Worm (Caenorhabditis elegans): Measurements from ENCODE around the gene sre-18.

Gene sre-18

DNA sequence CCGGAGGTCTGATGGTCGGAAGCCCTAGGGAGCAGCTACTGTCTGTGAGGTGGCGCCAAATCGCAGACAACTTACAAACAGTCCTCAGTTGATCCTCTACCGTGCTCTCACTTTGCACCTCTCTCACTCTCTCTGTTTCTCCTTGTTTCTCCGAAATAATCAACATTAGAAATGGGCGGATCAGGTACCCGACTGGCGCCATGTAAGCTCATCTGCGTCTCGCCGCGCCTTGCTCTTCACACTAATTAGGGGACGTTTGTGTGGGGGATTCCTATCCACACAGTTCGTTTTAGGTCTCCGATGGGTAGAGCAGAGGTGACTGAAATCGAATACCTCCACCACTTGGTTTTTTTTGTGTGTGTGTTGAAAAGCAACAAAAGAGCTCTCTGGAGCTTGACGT, 27.6 kb downstream of the sre-18 start:
- no peak for TF ChIP-seq R02D3.7 (tag; optimal IDR thresholded peaks at IDR 0.05)
- TF ChIP-seq pha-4 (tag; optimal IDR thresholded peaks at IDR 0.05), result peak; percentile 73

DNA sequence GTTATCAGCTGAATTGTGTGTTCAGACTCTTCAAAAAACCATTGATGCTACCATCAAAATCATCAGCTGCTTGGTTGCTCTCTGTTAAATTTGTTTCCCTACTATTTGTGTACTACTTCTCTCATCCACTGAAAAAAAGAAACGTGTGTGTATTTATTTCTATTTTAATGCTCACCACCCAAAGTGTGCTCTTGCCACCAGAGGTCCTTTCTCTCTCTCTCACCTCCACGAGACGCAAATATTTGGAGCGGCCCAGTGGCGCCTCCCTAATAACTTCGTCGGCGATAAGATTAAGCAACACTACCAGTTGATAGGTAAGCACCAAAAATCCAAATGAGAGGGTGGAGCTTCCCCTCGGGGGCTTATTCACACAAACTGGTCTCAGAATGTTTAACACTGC, 28.8 kb downstream of the sre-18 start:
- TF ChIP-seq lin-39 (tag; optimal IDR thresholded peaks at IDR 0.05) (no peak), elt-2 (tag; optimal IDR thresholded peaks at IDR 0.05) (peak; percentile 2), pha-4 (tag; optimal IDR thresholded peaks at IDR 0.05) (peak; percentile 79)

DNA sequence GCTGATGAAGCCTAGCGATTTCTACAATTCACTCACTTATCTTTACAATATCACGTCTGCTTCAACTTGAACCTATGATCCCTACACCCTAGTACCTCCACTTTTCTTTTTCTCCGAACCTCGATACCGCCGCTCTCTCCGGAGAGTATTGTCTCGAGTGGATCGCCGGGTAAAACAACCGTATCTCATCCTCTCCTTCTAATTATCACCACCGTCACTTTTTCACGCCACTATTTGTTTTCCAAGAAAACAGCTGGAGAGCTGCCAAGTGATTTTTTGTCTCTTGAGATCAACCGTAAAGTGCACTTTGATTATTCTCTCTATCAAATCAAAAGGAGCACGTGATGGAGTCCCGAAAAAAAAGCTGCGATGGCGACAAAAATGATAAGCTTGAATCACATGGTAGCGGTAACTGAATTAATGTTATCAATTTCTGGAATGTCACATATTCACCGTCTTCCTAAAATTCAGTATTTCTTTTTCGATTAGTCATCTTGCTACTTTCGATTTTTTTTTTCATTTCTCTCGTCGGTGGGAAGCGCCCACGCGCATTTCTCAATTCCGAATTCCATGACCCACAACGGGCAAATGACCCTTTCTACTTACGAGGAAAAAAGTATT, 29.9 kb downstream of the sre-18 start:
- TF ChIP-seq fkh-2 (tag; optimal IDR thresholded peaks at IDR 0.05) (no peak), fos-1 (tag; optimal IDR thresholded peaks at IDR 0.05) (no peak), elt-2 (tag; optimal IDR thresholded peaks at IDR 0.05) (peak; percentile 90), jun-1 (tag; optimal IDR thresholded peaks at IDR 0.05) (peak; percentile 63), pha-4 (tag; optimal IDR thresholded peaks at IDR 0.05) (peak; percentile 35), pqm-1 (tag; optimal IDR thresholded peaks at IDR 0.05) (peak; percentile 89), ceh-28 (tag; optimal IDR thresholded peaks at IDR 0.05) (no peak)

DNA sequence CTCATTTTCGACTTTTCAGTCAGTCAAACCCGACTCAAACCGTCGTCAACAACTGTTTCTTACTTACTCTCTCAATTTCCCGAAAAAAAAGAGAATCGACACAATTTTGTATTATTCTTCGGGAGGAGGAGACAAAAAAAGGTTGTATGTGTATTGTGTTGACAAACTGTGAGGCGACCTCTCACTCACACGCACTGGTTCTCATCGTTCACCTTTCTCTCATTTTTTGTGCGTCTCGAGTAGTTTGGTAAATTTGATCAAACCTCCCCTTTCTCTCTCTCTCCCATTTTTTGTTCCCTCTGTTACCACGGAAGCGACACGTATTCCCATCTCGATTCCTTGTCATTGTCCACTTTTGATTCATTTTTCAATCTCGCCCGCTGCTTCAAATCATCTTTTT, 30.8 kb downstream of the sre-18 start:
- TF ChIP-seq aly-2 (tag; optimal IDR thresholded peaks at IDR 0.05) (no peak), pha-4 (tag; optimal IDR thresholded peaks at IDR 0.05) (peak; percentile 95), fkh-2 (tag; optimal IDR thresholded peaks at IDR 0.05) (no peak), daf-12 (tag; optimal IDR thresholded peaks at IDR 0.05) (no peak), ztf-4 (tag; optimal IDR thresholded peaks at IDR 0.05) (no peak), nhr-76 (tag; optimal IDR thresholded peaks at IDR 0.05) (no peak), eor-1 (tag; optimal IDR thresholded peaks at IDR 0.05) (no peak)

DNA sequence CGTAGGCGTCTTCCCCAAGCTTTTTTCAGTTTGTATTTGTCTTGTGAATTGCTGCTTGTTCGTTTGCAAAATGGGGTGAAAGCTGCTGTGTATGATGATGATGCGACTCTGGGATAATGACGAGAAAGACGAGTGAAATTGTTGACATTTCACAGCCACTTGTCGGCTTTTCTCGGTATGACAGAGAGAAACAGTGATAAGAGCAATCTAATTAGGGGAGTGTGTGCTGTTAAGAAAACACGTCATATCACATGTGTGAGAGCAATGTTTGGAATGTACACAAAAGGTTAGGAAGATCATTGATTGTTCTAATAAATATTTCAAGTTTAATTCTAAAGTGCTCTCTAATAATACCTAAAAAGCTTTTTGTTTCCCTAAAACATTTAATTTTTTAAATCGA, 31.9 kb downstream of the sre-18 start:
- TF ChIP-seq nhr-43 (tag; optimal IDR thresholded peaks at IDR 0.05; ENCODE audit: poor library complexity, severe bottlenecking), result no peak
- no peak for TF ChIP-seq nhr-25 (tag; optimal IDR thresholded peaks at IDR 0.05)
- TF ChIP-seq pqm-1 (tag; optimal IDR thresholded peaks at IDR 0.05), result peak; percentile 87
- peak; percentile 87 for TF ChIP-seq elt-2 (tag; optimal IDR thresholded peaks at IDR 0.05)
- no peak for TF ChIP-seq fkh-2 (tag; optimal IDR thresholded peaks at IDR 0.05)
- no peak for TF ChIP-seq nfya-1 (tag; optimal IDR thresholded peaks at IDR 0.05; ENCODE audit: insufficient read depth)
- TF ChIP-seq ztf-11 (tag; optimal IDR thresholded peaks at IDR 0.05), result no peak
- TF ChIP-seq pha-4 (tag; optimal IDR thresholded peaks at IDR 0.05), result peak; percentile 86
- no peak for TF ChIP-seq nhr-23 (tag; optimal IDR thresholded peaks at IDR 0.05)
- no peak for TF ChIP-seq ZK546.5 (tag; optimal IDR thresholded peaks at IDR 0.05)
- TF ChIP-seq ceh-16 (tag; optimal IDR thresholded peaks at IDR 0.05), result no peak
- TF ChIP-seq aly-2 (tag; optimal IDR thresholded peaks at IDR 0.05), result no peak
- TF ChIP-seq ztf-4 (tag; optimal IDR thresholded peaks at IDR 0.05), result no peak
- no peak for TF ChIP-seq nhr-237 (tag; optimal IDR thresholded peaks at IDR 0.05)
- TF ChIP-seq jun-1 (tag; optimal IDR thresholded peaks at IDR 0.05), result peak; percentile 15
- TF ChIP-seq mml-1 (tag; optimal IDR thresholded peaks at IDR 0.05), result no peak
- TF ChIP-seq hmg-11 (tag; optimal IDR thresholded peaks at IDR 0.05), result no peak
- no peak for TF ChIP-seq egl-5 (tag; optimal IDR thresholded peaks at IDR 0.05)

DNA sequence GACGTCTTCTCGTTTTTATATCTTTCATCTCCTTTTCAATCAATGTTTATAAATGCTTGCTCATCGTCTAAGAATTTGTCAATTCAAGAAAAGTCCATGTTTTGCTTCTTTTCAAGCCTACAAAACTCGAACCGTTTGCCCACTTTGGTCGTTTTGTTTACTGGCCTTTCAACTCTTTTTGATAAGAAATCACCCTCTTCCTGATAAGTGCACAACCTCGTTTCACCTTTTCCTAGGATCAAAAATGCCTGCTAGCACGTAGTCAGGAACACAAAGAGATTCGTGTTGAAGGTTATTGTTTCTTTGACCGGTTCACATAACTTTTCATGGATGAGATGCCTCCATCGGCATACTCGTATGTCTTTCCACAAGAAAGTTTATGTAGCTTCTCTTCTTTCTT, 33.0 kb downstream of the sre-18 start:
- TF ChIP-seq nfya-1 (tag; optimal IDR thresholded peaks at IDR 0.05; ENCODE audit: insufficient read depth) (no peak), sea-2 (GFP tag; optimal IDR thresholded peaks at IDR 0.05) (no peak), ceh-82 (tag; optimal IDR thresholded peaks at IDR 0.05) (no peak), nhr-11 (tag; optimal IDR thresholded peaks at IDR 0.05) (no peak), unc-62 (GFP tag; optimal IDR thresholded peaks at IDR 0.05) (no peak), hmg-11 (tag; optimal IDR thresholded peaks at IDR 0.05) (no peak), nhr-12 (tag; optimal IDR thresholded peaks at IDR 0.05) (no peak), pqm-1 (tag; optimal IDR thresholded peaks at IDR 0.05) (peak; percentile 38), nhr-25 (tag; optimal IDR thresholded peaks at IDR 0.05) (no peak), mdl-1 (tag; optimal IDR thresholded peaks at IDR 0.05) (no peak), ztf-11 (tag; optimal IDR thresholded peaks at IDR 0.05) (no peak), nhr-67 (tag; optimal IDR thresholded peaks at IDR 0.05) (no peak), elt-2 (tag; optimal IDR thresholded peaks at IDR 0.05) (peak; percentile 65), fkh-10 (GFP tag; optimal IDR thresholded peaks at IDR 0.05) (no peak)

Data from whole organism, L3 larva.